Worm (Caenorhabditis elegans): ENCODE data around the gene K02C4.5.

The K02C4.5 gene

ce11 chrII:8035667-8036066, 42.6 kb upstream of the K02C4.5 start, which contains the start of gene sap-49:
Gene sap-49, minus strand, starts transcription at chrII:8035767.
- no peak for TF ChIP-seq nhr-77 (tag; optimal IDR thresholded peaks at IDR 0.05)
- no peak for TF ChIP-seq elt-3 (tag; optimal IDR thresholded peaks at IDR 0.05)
- TF ChIP-seq blmp-1 (tag; optimal IDR thresholded peaks at IDR 0.05) = no peak
- TF ChIP-seq efl-3 (GFP tag; optimal IDR thresholded peaks at IDR 0.05) = no peak

- TF ChIP-seq ceh-63 (GFP tag; optimal IDR thresholded peaks at IDR 0.05) (no peak), swsn-7 (tag; optimal IDR thresholded peaks at IDR 0.05) (no peak)
Observed at ce11 chrII:8037246-8037645, 41.0 kb upstream of the K02C4.5 start, which contains the start of gene arp-6. Gene arp-6, minus strand, starts transcription at chrII:8037346.

- TF ChIP-seq nhr-77 (tag; optimal IDR thresholded peaks at IDR 0.05) (no peak), zip-4 (GFP tag; optimal IDR thresholded peaks at IDR 0.05) (no peak), rnt-1 (tag; optimal IDR thresholded peaks at IDR 0.05) (no peak), blmp-1 (tag; optimal IDR thresholded peaks at IDR 0.05) (no peak), ztf-11 (tag; optimal IDR thresholded peaks at IDR 0.05) (no peak)
Observed at ce11 chrII:8037863-8038262, 40.4 kb upstream of the K02C4.5 start, which contains the start of gene C08B11.9. Gene C08B11.9, minus strand, starts transcription at chrII:8038169.

- TF ChIP-seq isw-1 (GFP tag; IDR thresholded peaks at IDR 0.05) (peak; percentile 34), mab-9 (GFP tag; IDR thresholded peaks at IDR 0.05) (no peak), ztf-11 (tag; optimal IDR thresholded peaks at IDR 0.05) (peak in 1 of 2 experiments; percentile 43), efl-3 (GFP tag; optimal IDR thresholded peaks at IDR 0.05) (no peak), swsn-7 (tag; optimal IDR thresholded peaks at IDR 0.05) (peak; percentile 46), tbx-2 (tag; optimal IDR thresholded peaks at IDR 0.05) (peak; percentile 53), mdl-1 (tag; optimal IDR thresholded peaks at IDR 0.05) (peak in 1 of 2 experiments; percentile 17), nhr-20 (tag; optimal IDR thresholded peaks at IDR 0.05) (peak; percentile 72), ces-1 (GFP tag; optimal IDR thresholded peaks at IDR 0.05) (no peak), vab-15 (tag; optimal IDR thresholded peaks at IDR 0.05) (peak; percentile 6), xbp-1 (tag; optimal IDR thresholded peaks at IDR 0.05) (peak; percentile 63), lir-3 (tag; optimal IDR thresholded peaks at IDR 0.05; ENCODE audit: poor library complexity) (peak; percentile 80), nhr-237 (tag; optimal IDR thresholded peaks at IDR 0.05) (no peak), C16A3.4 (tag; optimal IDR thresholded peaks at IDR 0.05) (peak; percentile 82), mep-1 (tag; optimal IDR thresholded peaks at IDR 0.05) (peak; percentile 78), nhr-71 (tag; optimal IDR thresholded peaks at IDR 0.05) (peak; percentile 72), fos-1 (tag; optimal IDR thresholded peaks at IDR 0.05) (no peak), lin-14 (GFP tag; optimal IDR thresholded peaks at IDR 0.05) (peak; percentile 76), nhr-85 (tag) (peak; percentile 75), efl-1 (optimal IDR thresholded peaks at IDR 0.05) (peak; percentile 67), efl-1 (GFP tag; optimal IDR thresholded peaks at IDR 0.05 in 1 of 2) (peak; percentile 63 to 96), unc-130 (tag; optimal IDR thresholded peaks at IDR 0.05) (peak; percentile 34), sox-4 (tag; optimal IDR thresholded peaks at IDR 0.05) (no peak), hlh-17 (GFP tag; optimal IDR thresholded peaks at IDR 0.05; ENCODE audit: borderline replicate concordance) (no peak), lin-15B (tag; optimal IDR thresholded peaks at IDR 0.05) (peak; percentile 83), ceh-63 (GFP tag; optimal IDR thresholded peaks at IDR 0.05) (no peak), dsc-1 (tag; optimal IDR thresholded peaks at IDR 0.05) (peak; percentile 28), elt-3 (tag; optimal IDR thresholded peaks at IDR 0.05) (peak in 1 of 6 experiments; percentile 49), pax-3 (tag; optimal IDR thresholded peaks at IDR 0.05) (peak; percentile 65), nhr-77 (tag; optimal IDR thresholded peaks at IDR 0.05) (peak; percentile 38), unc-86 (tag; optimal IDR thresholded peaks at IDR 0.05) (peak; percentile 23), nhr-47 (tag; optimal IDR thresholded peaks at IDR 0.05) (peak; percentile 70), blmp-1 (tag; optimal IDR thresholded peaks at IDR 0.05) (peak; percentile 16), egl-13 (tag; optimal IDR thresholded peaks at IDR 0.05) (peak; percentile 13), snpc-4 (tag; optimal IDR thresholded peaks at IDR 0.05) (peak; percentile 8), ceh-8 (GFP tag; optimal IDR thresholded peaks at IDR 0.05) (no peak), ceh-90 (tag; optimal IDR thresholded peaks at IDR 0.05) (peak; percentile 66), skn-1 (tag; optimal IDR thresholded peaks at IDR 0.05) (peak; percentile 31), nhr-76 (tag; optimal IDR thresholded peaks at IDR 0.05) (no peak), F16B12.6 (tag; optimal IDR thresholded peaks at IDR 0.05) (no peak), lin-35 (GFP tag; optimal IDR thresholded peaks at IDR 0.05) (peak; percentile 62 to 80), dpl-1 (GFP tag; optimal IDR thresholded peaks at IDR 0.05) (peak; percentile 57 to 74 (median 63)), fkh-8 (tag; optimal IDR thresholded peaks at IDR 0.05) (peak; percentile 49)
Observed at ce11 chrII:8039416-8039815, 38.8 kb upstream of the K02C4.5 start, which contains the start of the genes ubh-4 and algn-6. Gene ubh-4, minus strand, starts transcription at chrII:8039597. Gene algn-6, plus strand, starts transcription at chrII:8039802.
